Worm (Caenorhabditis elegans) whole organism, L2 larva: Measurements from ENCODE around the gene spp-14.

Experiments used
- R02D3.7 ChIP-seq: fragments of 150-350 bp; optimal IDR thresholded peaks from 2 replicates; lab custom pipeline; 2014; ENCODE audit warnings: missing biosample characterization, missing genetic modification characterization
- ama-1 ChIP-seq: fragments of 150-350 bp; optimal IDR thresholded peaks from 2 replicates; lab custom pipeline; 2018; ENCODE audit warnings: inconsistent platforms
- blmp-1 ChIP-seq: sonication (generic microtip); optimal IDR thresholded peaks from 2 replicates; lab custom pipeline; 2017; ENCODE audit warnings: missing genetic modification characterization, mild to moderate bottlenecking, missing compliant biosample characterization, antibody characterized with exemption, moderate library complexity; ENCODE audit not compliant: insufficient read depth
- nhr-23 ChIP-seq: fragments of 150-350 bp; optimal IDR thresholded peaks from 2 replicates; lab custom pipeline; 2014; ENCODE audit warnings: missing biosample characterization, missing genetic modification reagents, missing genetic modification characterization
- nhr-237 ChIP-seq: fragments of 150-350 bp; optimal IDR thresholded peaks from 2 replicates; lab custom pipeline; 2014; ENCODE audit warnings: missing biosample characterization, missing genetic modification characterization
- unc-62 ChIP-seq: fragments of 150-350 bp; optimal IDR thresholded peaks from 2 replicates; lab custom pipeline; 2014; ENCODE audit warnings: missing biosample characterization, missing genetic modification reagents, missing genetic modification characterization

DNA sequence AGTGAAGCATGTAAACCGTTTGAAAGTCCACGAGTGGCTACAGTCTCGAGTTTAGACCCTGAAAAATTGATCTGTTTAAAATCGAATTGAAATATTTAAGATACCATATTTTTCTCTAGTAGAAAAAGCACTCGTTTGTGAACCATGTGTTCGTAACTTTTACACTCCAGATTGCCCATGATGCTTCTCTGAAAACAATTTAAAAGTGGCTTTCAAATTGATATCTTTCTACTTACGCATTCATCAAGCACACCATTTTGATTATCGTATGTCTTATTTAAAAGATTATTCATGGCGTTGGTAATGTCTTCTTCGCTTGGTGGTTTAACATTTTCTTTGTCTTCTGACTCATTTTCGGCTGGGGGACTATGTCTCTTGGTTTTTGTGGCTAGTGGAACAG, 7.8 kb downstream of the spp-14 start:
- TF ChIP-seq ama-1 (lab: Kevin White, UChicago), result no peak
- no peak for TF ChIP-seq blmp-1 (tag; lab: Kevin White, UChicago)
- no peak for TF ChIP-seq nhr-23
- TF ChIP-seq nhr-237, result no peak
- TF ChIP-seq unc-62 (GFP tag; lab: Kevin White, UChicago), result no peak
- no peak for TF ChIP-seq R02D3.7
